Worm (Caenorhabditis elegans) whole organism, young adult: Measurements from ENCODE around the gene tmem-218.

Experiments
- B0035.1 ChIP-seq: sonication (generic microtip); optimal IDR thresholded peaks from 2 replicates; lab custom pipeline; 2016; ENCODE audit warnings: missing genetic modification characterization, mild to moderate bottlenecking, missing compliant biosample characterization, missing genotype, missing genetic modification reagents
- B0261.1 ChIP-seq: sonication (generic microtip); optimal IDR thresholded peaks from 2 replicates; lab custom pipeline; 2016; ENCODE audit warnings: mild to moderate bottlenecking, missing genetic modification characterization, moderate library complexity, missing compliant biosample characterization
- B0336.3 ChIP-seq: fragments of 200-800 bp; sonication (Bioruptor generic); IDR thresholded peaks from 2 replicates; pipeline ENCODE4 v1.3.6; 2022; ENCODE audit warnings: missing genetic modification characterization, missing compliant biosample characterization
- F49E8.2 ChIP-seq: sonication (generic microtip); optimal IDR thresholded peaks from 3 replicates; lab custom pipeline; 2017; ENCODE audit warnings: missing genetic modification characterization, mild to moderate bottlenecking, missing compliant biosample characterization, antibody characterized with exemption, moderate library complexity; ENCODE audit not compliant: insufficient read depth
- F57C9.4 ChIP-seq: sonication (generic microtip); optimal IDR thresholded peaks from 2 replicates; lab custom pipeline; 2017; ENCODE audit warnings: mild to moderate bottlenecking, missing genetic modification characterization, missing compliant biosample characterization
- Y53G8AR.9 ChIP-seq: fragments of 200-800 bp; sonication (Bioruptor generic); conservative IDR thresholded peaks from 2 replicates; pipeline ENCODE4 v1.3.6; 2022; ENCODE audit warnings: missing genetic modification reagents, missing genetic modification characterization, missing compliant biosample characterization
- Y79H2A.3 ChIP-seq: fragments of 200-800 bp; sonication (Bioruptor generic); conservative IDR thresholded peaks from 2 replicates; pipeline ENCODE4 v1.3.6; 2022; ENCODE audit warnings: missing genetic modification reagents, missing genetic modification characterization, missing compliant biosample characterization
- ZK185.1 ChIP-seq: sonication (generic microtip); optimal IDR thresholded peaks from 2 replicates; lab custom pipeline; 2016; ENCODE audit warnings: mild to moderate bottlenecking, missing genetic modification characterization, missing compliant biosample characterization; ENCODE audit not compliant: poor library complexity, severe bottlenecking
- ceh-100 ChIP-seq: fragments of 200-800 bp; sonication (Bioruptor generic); IDR thresholded peaks from 2 replicates; pipeline ENCODE4 v1.3.6; 2022; ENCODE audit warnings: missing genetic modification reagents, missing genetic modification characterization, missing compliant biosample characterization
- ceh-40 ChIP-seq: fragments of 200-800 bp; sonication (Bioruptor generic); IDR thresholded peaks from 2 replicates; pipeline ENCODE4 v1.3.6; 2022; ENCODE audit warnings: missing genetic modification characterization, missing compliant biosample characterization
- ceh-79 ChIP-seq: sonication (generic microtip); optimal IDR thresholded peaks from 2 replicates; lab custom pipeline; 2017; ENCODE audit warnings: mild to moderate bottlenecking, missing genetic modification characterization, missing compliant biosample characterization
- dox-1 ChIP-seq: fragments of 200-800 bp; sonication (Bioruptor generic); IDR thresholded peaks from 2 replicates; pipeline ENCODE4 v1.3.6; 2022; ENCODE audit warnings: missing genetic modification reagents, missing genetic modification characterization, missing compliant biosample characterization
- efl-1 ChIP-seq: fragments of 150-350 bp; optimal IDR thresholded peaks from 2 replicates; lab custom pipeline; 2014; ENCODE audit warnings: missing biosample characterization, missing genetic modification reagents, missing genetic modification characterization
- egl-18 ChIP-seq: fragments of 200-800 bp; sonication (Bioruptor generic); IDR thresholded peaks from 2 replicates; pipeline ENCODE4 v1.3.6; 2022; ENCODE audit warnings: missing genetic modification reagents, missing genetic modification characterization, missing compliant biosample characterization
- egrh-3 ChIP-seq: fragments of 200-800 bp; sonication (Bioruptor generic); IDR thresholded peaks from 2 replicates; pipeline ENCODE4 v1.3.6; 2022; ENCODE audit warnings: missing genetic modification reagents, missing genetic modification characterization, missing compliant biosample characterization
- ets-4 ChIP-seq: fragments of 200-800 bp; sonication (Bioruptor generic); optimal IDR thresholded peaks from 2 replicates; lab custom pipeline; 2018; ENCODE audit warnings: mild to moderate bottlenecking, missing genetic modification characterization, missing compliant biosample characterization
- gei-17 ChIP-seq: fragments of 200-800 bp; sonication (Bioruptor generic); optimal IDR thresholded peaks from 2 replicates; lab custom pipeline; 2018; ENCODE audit warnings: mild to moderate bottlenecking, missing genetic modification characterization, missing compliant biosample characterization
- him-1 ChIP-seq: sonication (generic microtip); optimal IDR thresholded peaks from 2 replicates; lab custom pipeline; 2016; ENCODE audit warnings: missing genotype, missing genetic modification reagents, missing genetic modification characterization, missing compliant biosample characterization
- hmg-1.2 ChIP-seq: fragments of 200-800 bp; sonication (Bioruptor generic); IDR thresholded peaks from 2 replicates; pipeline ENCODE4 v1.3.6; 2022; ENCODE audit warnings: missing genetic modification reagents, missing genetic modification characterization, missing compliant biosample characterization
- madf-6 ChIP-seq: fragments of 200-800 bp; sonication (Bioruptor generic); IDR thresholded peaks from 2 replicates; pipeline ENCODE4 v1.3.6; 2022; ENCODE audit warnings: missing genetic modification reagents, missing genetic modification characterization, missing compliant biosample characterization
- mes-4 ChIP-seq: sonication (generic microtip); optimal IDR thresholded peaks from 2 replicates; lab custom pipeline; 2016; ENCODE audit warnings: missing genotype, missing genetic modification characterization, missing compliant biosample characterization
- nhr-27 ChIP-seq: fragments of 200-800 bp; sonication (Bioruptor generic); optimal IDR thresholded peaks from 2 replicates; lab custom pipeline; 2018; ENCODE audit warnings: mild to moderate bottlenecking, missing genetic modification characterization, moderate library complexity, missing compliant biosample characterization
- nhr-90 ChIP-seq: sonication (generic microtip); optimal IDR thresholded peaks from 2 replicates; lab custom pipeline; 2016; ENCODE audit warnings: missing genotype, mild to moderate bottlenecking, missing genetic modification characterization, missing compliant biosample characterization
- rcor-1 ChIP-seq: fragments of 200-800 bp; sonication (Bioruptor generic); IDR thresholded peaks from 2 replicates; pipeline ENCODE4 v1.3.6; 2022; ENCODE audit warnings: missing genetic modification reagents, missing genetic modification characterization, missing compliant biosample characterization
- rpc-1 ChIP-seq, 2 experiments: fragments of 150-350 bp in 1 of 2; sonication (generic microtip) in 1 of 2; optimal IDR thresholded peaks; 2 replicates each; lab custom pipeline; 2014 to 2018; ENCODE audit warnings: missing biosample characterization in 1 of 2, missing genetic modification characterization in 1 of 2, missing genetic modification reagents in 1 of 2, missing genotype in 1 of 2
- snpc-1.1 ChIP-seq: sonication (generic microtip); optimal IDR thresholded peaks from 2 replicates; lab custom pipeline; 2017; ENCODE audit warnings: missing genetic modification characterization, mild to moderate bottlenecking, missing compliant biosample characterization, antibody characterized with exemption, moderate library complexity, missing genotype, missing genetic modification reagents; ENCODE audit not compliant: insufficient read depth
- snpc-1.3 ChIP-seq: sonication (generic microtip); optimal IDR thresholded peaks from 2 replicates; lab custom pipeline; 2017; ENCODE audit warnings: missing genetic modification characterization, mild to moderate bottlenecking, missing compliant biosample characterization, antibody characterized with exemption, moderate library complexity, missing genotype, missing genetic modification reagents; ENCODE audit not compliant: insufficient read depth
- somi-1 ChIP-seq: fragments of 200-800 bp; sonication (Bioruptor generic); optimal IDR thresholded peaks from 2 replicates; lab custom pipeline; 2018; ENCODE audit warnings: mild to moderate bottlenecking, missing genetic modification characterization, missing compliant biosample characterization
- sptf-2 ChIP-seq: fragments of 200-800 bp; sonication (Bioruptor generic); optimal IDR thresholded peaks from 2 replicates; lab custom pipeline; 2018; ENCODE audit warnings: mild to moderate bottlenecking, missing genetic modification characterization, missing compliant biosample characterization
- tlf-1 ChIP-seq: fragments of 200-800 bp; sonication (Bioruptor generic); optimal IDR thresholded peaks from 2 replicates; lab custom pipeline; 2018; ENCODE audit warnings: mild to moderate bottlenecking, missing genetic modification characterization, missing compliant biosample characterization
- unc-62 ChIP-seq: fragments of 150-350 bp; optimal IDR thresholded peaks from 2 replicates; lab custom pipeline; 2014; ENCODE audit warnings: missing biosample characterization, missing genetic modification reagents, missing genetic modification characterization
- xnd-1 ChIP-seq: sonication (generic microtip); optimal IDR thresholded peaks from 2 replicates; lab custom pipeline; 2016; ENCODE audit warnings: missing genotype, missing genetic modification reagents, missing genetic modification characterization, missing compliant biosample characterization
- zfh-2 ChIP-seq: fragments of 200-800 bp; sonication (Bioruptor generic); conservative IDR thresholded peaks from 2 replicates; pipeline ENCODE4 v1.3.6; 2022; ENCODE audit warnings: missing genetic modification reagents, missing genetic modification characterization, missing compliant biosample characterization
- ztf-25 ChIP-seq: fragments of 200-800 bp; sonication (Bioruptor generic); IDR thresholded peaks from 2 replicates; pipeline ENCODE4 v1.3.6; 2022; ENCODE audit warnings: missing genetic modification reagents, missing genetic modification characterization, missing compliant biosample characterization
- ztf-26 ChIP-seq: sonication (generic microtip); optimal IDR thresholded peaks from 2 replicates; lab custom pipeline; 2017; ENCODE audit warnings: missing genetic modification characterization, missing compliant biosample characterization
- ztf-3 ChIP-seq: fragments of 200-800 bp; sonication (Bioruptor generic); optimal IDR thresholded peaks from 2 replicates; lab custom pipeline; 2018; ENCODE audit warnings: mild to moderate bottlenecking, missing genetic modification characterization, missing compliant biosample characterization
- ztf-6 ChIP-seq: fragments of 200-800 bp; sonication (Bioruptor generic); IDR thresholded peaks from 2 replicates; pipeline ENCODE4 v1.3.6; 2022; ENCODE audit warnings: missing genetic modification reagents, missing genetic modification characterization, missing compliant biosample characterization

tmem-218 gene

DNA sequence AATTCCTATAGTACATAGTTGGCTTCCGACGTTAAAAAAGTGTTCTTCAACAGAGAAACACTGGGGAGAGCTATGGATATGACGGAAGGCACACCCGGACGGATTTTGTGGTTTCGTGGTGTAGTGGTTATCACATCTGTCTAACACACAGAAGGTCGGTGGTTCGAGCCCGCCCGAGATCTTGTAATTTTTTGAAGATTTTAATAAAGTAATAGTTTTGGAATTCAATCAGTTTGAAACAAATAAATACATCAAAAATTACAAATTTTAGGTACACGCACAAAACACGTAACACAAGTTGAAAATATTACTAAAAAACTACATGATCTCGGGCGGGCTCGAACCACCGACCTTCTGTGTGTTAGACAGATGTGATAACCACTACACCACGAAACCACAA is 38.3 kb upstream of the tmem-218 start (continued):
- no peak for TF ChIP-seq madf-6
- no peak for TF ChIP-seq ceh-79 (tag; lab: Kevin White, UChicago)
- no peak for TF ChIP-seq Y79H2A.3 (GFP tag; lab: Robert Waterston, UW)
- TF ChIP-seq mes-4: no peak
- no peak for TF ChIP-seq F57C9.4 (tag; lab: Kevin White, UChicago)
- peak; percentile 42 for TF ChIP-seq snpc-1.1 (tag; lab: Kevin White, UChicago)
- no peak for TF ChIP-seq gei-17 (GFP tag; lab: Kevin White, UChicago)
- TF ChIP-seq ztf-25 (GFP tag; lab: Robert Waterston, UW): peak; percentile 68; the same call in 1 of the 2 replicates

- TF ChIP-seq ztf-3 (GFP tag; lab: Kevin White, UChicago) (no peak), gei-17 (GFP tag; lab: Kevin White, UChicago) (no peak), nhr-27 (tag; lab: Kevin White, UChicago) (no peak), tlf-1 (GFP tag; lab: Kevin White, UChicago) (no peak), dox-1 (GFP tag; lab: Robert Waterston, UW) (no peak), egl-18 (GFP tag; lab: Robert Waterston, UW) (no peak), rcor-1 (no peak), rpc-1 (optimal IDR thresholded peaks at IDR 0.05; lab: Kevin White, UChicago) (no peak), rpc-1 (tag; optimal IDR thresholded peaks at IDR 0.05; lab: Kevin White, UChicago) (no peak), ZK185.1 (no peak), somi-1 (GFP tag; lab: Kevin White, UChicago) (no peak), ztf-26 (tag; lab: Kevin White, UChicago) (no peak), nhr-90 (tag; lab: Kevin White, UChicago) (no peak), efl-1 (no peak), xnd-1 (tag; lab: Kevin White, UChicago) (no peak), F49E8.2 (tag; lab: Kevin White, UChicago) (no peak), sptf-2 (no peak), ztf-6 (GFP tag; lab: Robert Waterston, UW) (no peak), B0261.1 (tag; lab: Kevin White, UChicago) (no peak)
- TF ChIP-seq, all 124 proteins: peak for 0
Measured at ce11 chrX:17613024-17613423, 36.5 kb upstream of the tmem-218 start.

DNA sequence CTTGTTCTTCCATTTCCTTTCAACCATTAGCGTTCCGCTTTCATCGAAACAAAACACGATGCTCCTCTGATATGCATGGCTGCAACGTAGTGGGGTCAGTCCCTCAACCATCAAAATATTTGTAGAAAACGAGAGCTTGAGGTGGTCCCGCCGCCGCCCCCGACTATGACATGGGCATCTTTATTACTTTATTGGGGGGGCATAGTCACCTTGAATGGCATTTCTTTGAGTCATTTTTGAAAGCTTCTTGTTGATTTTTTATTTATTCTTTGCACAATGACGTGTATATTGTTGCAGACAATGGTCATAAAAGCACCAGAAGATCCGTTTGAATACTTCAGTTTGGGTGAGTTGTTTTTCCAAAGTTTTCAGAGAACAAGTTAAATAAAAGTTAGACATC is 35.2 kb upstream of the tmem-218 start, which contains the start of gene ncs-7:
Gene ncs-7 (plus strand): TSS at position 301 of the 400 bp plus-strand sequence.
- TF ChIP-seq Y53G8AR.9 (GFP tag; lab: Robert Waterston, UW) (no peak), ceh-40 (GFP tag; lab: Robert Waterston, UW) (no peak), B0035.1 (tag; lab: Kevin White, UChicago) (no peak), unc-62 (GFP tag; lab: Kevin White, UChicago) (no peak), ceh-100 (no peak), ets-4 (GFP tag; lab: Kevin White, UChicago) (no peak), hmg-1.2 (GFP tag; lab: Robert Waterston, UW) (no peak), B0261.1 (tag; lab: Kevin White, UChicago) (no peak)

- TF ChIP-seq egrh-3 (GFP tag; lab: Robert Waterston, UW) (peak; percentile 45; the same call in 1 of the 2 replicates), him-1 (tag; lab: Kevin White, UChicago) (no peak), zfh-2 (GFP tag; lab: Robert Waterston, UW) (peak; percentile 72), snpc-1.3 (tag; lab: Kevin White, UChicago) (no peak), ceh-79 (tag; lab: Kevin White, UChicago) (no peak), B0336.3 (GFP tag; lab: Robert Waterston, UW) (peak; percentile 14; the same call in 1 of the 2 replicates)
Measured at ce11 chrX:17625245-17625644, 24.2 kb upstream of the tmem-218 start.
